Worm (Caenorhabditis elegans) whole organism, young adult: ENCODE data around the gene nhr-19.
A peak's percentile ranks its signal among the peaks of the same experiment; 100 is the strongest.

Experiments
- B0019.2 ChIP-seq: fragments of 200-800 bp; sonication (Bioruptor generic); conservative IDR thresholded peaks from 2 replicates; pipeline ENCODE4 v1.3.6; 2022; ENCODE audit warnings: missing genetic modification reagents, missing genetic modification characterization, missing compliant biosample characterization
- B0035.1 ChIP-seq: sonication (generic microtip); optimal IDR thresholded peaks from 2 replicates; lab custom pipeline; 2016; ENCODE audit warnings: missing genetic modification characterization, mild to moderate bottlenecking, missing compliant biosample characterization, missing genotype, missing genetic modification reagents
- B0261.1 ChIP-seq: sonication (generic microtip); optimal IDR thresholded peaks from 2 replicates; lab custom pipeline; 2016; ENCODE audit warnings: mild to moderate bottlenecking, missing genetic modification characterization, moderate library complexity, missing compliant biosample characterization
- F33H1.4 ChIP-seq: fragments of 200-800 bp; sonication (Bioruptor generic); IDR thresholded peaks from 2 replicates; pipeline ENCODE4 v1.3.6; 2022; ENCODE audit warnings: missing genetic modification reagents, missing genetic modification characterization, missing compliant biosample characterization
- F37B4.10 ChIP-seq: fragments of 200-800 bp; sonication (Bioruptor generic); IDR thresholded peaks from 2 replicates; pipeline ENCODE4 v1.3.6; 2022; ENCODE audit warnings: missing genetic modification characterization, missing compliant biosample characterization
- F39B2.1 ChIP-seq: fragments of 200-800 bp; sonication (Bioruptor generic); IDR thresholded peaks from 2 replicates; pipeline ENCODE4 v1.3.6; 2022; ENCODE audit warnings: missing genetic modification reagents, missing genetic modification characterization, missing compliant biosample characterization
- F52B5.7 ChIP-seq: sonication (generic microtip); optimal IDR thresholded peaks from 2 replicates; lab custom pipeline; 2016; ENCODE audit warnings: mild to moderate bottlenecking, missing genetic modification characterization, missing compliant biosample characterization
- F57A8.1 ChIP-seq: fragments of 200-800 bp; sonication (Bioruptor generic); optimal IDR thresholded peaks from 2 replicates; lab custom pipeline; 2018; ENCODE audit warnings: mild to moderate bottlenecking, missing genetic modification characterization, moderate library complexity, missing compliant biosample characterization
- F57C9.4 ChIP-seq: sonication (generic microtip); optimal IDR thresholded peaks from 2 replicates; lab custom pipeline; 2017; ENCODE audit warnings: mild to moderate bottlenecking, missing genetic modification characterization, missing compliant biosample characterization
- Y67H2A.10 ChIP-seq: fragments of 200-800 bp; sonication (Bioruptor generic); conservative IDR thresholded peaks from 2 replicates; pipeline ENCODE4 v1.3.6; 2022; ENCODE audit warnings: missing genetic modification reagents, missing genetic modification characterization, missing compliant biosample characterization
- ZK185.1 ChIP-seq: sonication (generic microtip); optimal IDR thresholded peaks from 2 replicates; lab custom pipeline; 2016; ENCODE audit warnings: mild to moderate bottlenecking, missing genetic modification characterization, missing compliant biosample characterization; ENCODE audit not compliant: poor library complexity, severe bottlenecking
- akir-1 ChIP-seq: fragments of 200-800 bp; sonication (Bioruptor generic); optimal IDR thresholded peaks from 2 replicates; lab custom pipeline; 2018; ENCODE audit warnings: mild to moderate bottlenecking, missing genetic modification characterization, moderate library complexity, missing compliant biosample characterization
- aptf-3 ChIP-seq: fragments of 200-800 bp; sonication (Bioruptor generic); IDR thresholded peaks from 2 replicates; pipeline ENCODE4 v1.3.6; 2022; ENCODE audit warnings: missing genetic modification characterization, missing compliant biosample characterization
- attf-3 ChIP-seq: fragments of 200-800 bp; sonication (Bioruptor generic); conservative IDR thresholded peaks from 2 replicates; pipeline ENCODE4 v1.3.6; 2022; ENCODE audit warnings: missing genetic modification reagents, missing genetic modification characterization, missing compliant biosample characterization
- ccch-3 ChIP-seq: fragments of 200-800 bp; sonication (Bioruptor generic); optimal IDR thresholded peaks from 2 replicates; lab custom pipeline; 2018; ENCODE audit warnings: mild to moderate bottlenecking, missing genetic modification characterization, missing compliant biosample characterization
- cebp-1 ChIP-seq, 2 experiments: fragments of 200-800 bp in 1 of 2; sonication (Bioruptor generic) in 1 of 2; sonication (generic microtip) in 1 of 2; IDR thresholded peaks in 1 of 2; optimal IDR thresholded peaks in 1 of 2; 2 replicates each; pipeline versions ENCODE4 v1.3.6 to Lab custom; 2017 to 2022; ENCODE audit warnings: missing compliant biosample characterization in 2 of 2, missing genetic modification characterization in 2 of 2, mild to moderate bottlenecking in 1 of 2, missing genetic modification reagents in 1 of 2, moderate library complexity in 1 of 2
- cebp-2 ChIP-seq: fragments of 200-800 bp; sonication (Bioruptor generic); IDR thresholded peaks from 2 replicates; pipeline ENCODE4 v1.3.6; 2022; ENCODE audit warnings: missing genetic modification characterization, missing compliant biosample characterization
- ceh-27 ChIP-seq: fragments of 200-800 bp; sonication (Bioruptor generic); optimal IDR thresholded peaks from 2 replicates; lab custom pipeline; 2018; ENCODE audit warnings: mild to moderate bottlenecking, missing genetic modification characterization, moderate library complexity, missing compliant biosample characterization
- dox-1 ChIP-seq: fragments of 200-800 bp; sonication (Bioruptor generic); IDR thresholded peaks from 2 replicates; pipeline ENCODE4 v1.3.6; 2022; ENCODE audit warnings: missing genetic modification reagents, missing genetic modification characterization, missing compliant biosample characterization
- efl-1 ChIP-seq: fragments of 150-350 bp; optimal IDR thresholded peaks from 2 replicates; lab custom pipeline; 2014; ENCODE audit warnings: missing biosample characterization, missing genetic modification reagents, missing genetic modification characterization
- egl-44 ChIP-seq: fragments of 200-800 bp; sonication (Bioruptor generic); IDR thresholded peaks from 2 replicates; pipeline ENCODE4 v1.3.6; 2022; ENCODE audit warnings: missing genetic modification reagents, missing genetic modification characterization, missing compliant biosample characterization
- egrh-3 ChIP-seq: fragments of 200-800 bp; sonication (Bioruptor generic); IDR thresholded peaks from 2 replicates; pipeline ENCODE4 v1.3.6; 2022; ENCODE audit warnings: missing genetic modification reagents, missing genetic modification characterization, missing compliant biosample characterization
- ets-4 ChIP-seq: fragments of 200-800 bp; sonication (Bioruptor generic); optimal IDR thresholded peaks from 2 replicates; lab custom pipeline; 2018; ENCODE audit warnings: mild to moderate bottlenecking, missing genetic modification characterization, missing compliant biosample characterization
- gei-17 ChIP-seq: fragments of 200-800 bp; sonication (Bioruptor generic); optimal IDR thresholded peaks from 2 replicates; lab custom pipeline; 2018; ENCODE audit warnings: mild to moderate bottlenecking, missing genetic modification characterization, missing compliant biosample characterization
- hmg-1.2 ChIP-seq: fragments of 200-800 bp; sonication (Bioruptor generic); IDR thresholded peaks from 2 replicates; pipeline ENCODE4 v1.3.6; 2022; ENCODE audit warnings: missing genetic modification reagents, missing genetic modification characterization, missing compliant biosample characterization
- hmg-20 ChIP-seq: fragments of 200-800 bp; sonication (Bioruptor generic); IDR thresholded peaks from 2 replicates; pipeline ENCODE4 v1.3.6; 2022; ENCODE audit warnings: missing genetic modification reagents, missing genetic modification characterization, missing compliant biosample characterization
- lin-54 ChIP-seq: fragments of 200-800 bp; sonication (Bioruptor generic); optimal IDR thresholded peaks from 2 replicates; lab custom pipeline; 2018; ENCODE audit warnings: mild to moderate bottlenecking, missing genetic modification characterization, missing compliant biosample characterization
- lsl-1 ChIP-seq: fragments of 200-800 bp; sonication (Bioruptor generic); optimal IDR thresholded peaks from 2 replicates; lab custom pipeline; 2018; ENCODE audit warnings: mild to moderate bottlenecking, missing genetic modification characterization, moderate library complexity, missing compliant biosample characterization
- madf-3 ChIP-seq: fragments of 200-800 bp; sonication (Bioruptor generic); IDR thresholded peaks from 2 replicates; pipeline ENCODE4 v1.3.6; 2022; ENCODE audit warnings: missing genetic modification reagents, missing genetic modification characterization, missing compliant biosample characterization
- madf-6 ChIP-seq: fragments of 200-800 bp; sonication (Bioruptor generic); IDR thresholded peaks from 2 replicates; pipeline ENCODE4 v1.3.6; 2022; ENCODE audit warnings: missing genetic modification reagents, missing genetic modification characterization, missing compliant biosample characterization
- mcd-1 ChIP-seq: fragments of 200-800 bp; sonication (Bioruptor generic); IDR thresholded peaks from 2 replicates; pipeline ENCODE4 v1.3.6; 2022; ENCODE audit warnings: missing genetic modification reagents, missing genetic modification characterization, missing compliant biosample characterization
- nhr-179 ChIP-seq: sonication (generic microtip); optimal IDR thresholded peaks from 2 replicates; lab custom pipeline; 2016; ENCODE audit warnings: mild to moderate bottlenecking, missing genetic modification characterization, missing compliant biosample characterization
- rcor-1 ChIP-seq: fragments of 200-800 bp; sonication (Bioruptor generic); IDR thresholded peaks from 2 replicates; pipeline ENCODE4 v1.3.6; 2022; ENCODE audit warnings: missing genetic modification reagents, missing genetic modification characterization, missing compliant biosample characterization
- rec-8 ChIP-seq, 2 experiments: sonication (generic microtip); optimal IDR thresholded peaks; 2 replicates each; lab custom pipeline; 2016; ENCODE audit warnings: mild to moderate bottlenecking in 2 of 2, missing genetic modification characterization in 2 of 2, missing genetic modification reagents in 2 of 2, missing genotype in 2 of 2, missing biosample characterization in 1 of 2, missing compliant biosample characterization in 1 of 2, moderate library complexity in 1 of 2
- repo-1 ChIP-seq: sonication (generic microtip); optimal IDR thresholded peaks from 2 replicates; lab custom pipeline; 2017; ENCODE audit warnings: mild to moderate bottlenecking, missing genetic modification characterization, missing compliant biosample characterization
- snpc-4 ChIP-seq, 5 experiments: fragments of 150-350 bp in 1 of 5; sonication (generic microtip) in 4 of 5; optimal IDR thresholded peaks; 2 replicates each; lab custom pipeline; 2014 to 2018; ENCODE audit warnings: missing genetic modification characterization in 5 of 5, missing biosample characterization in 3 of 5, antibody characterized with exemption in 2 of 5, mild to moderate bottlenecking in 2 of 5, missing compliant biosample characterization in 2 of 5, missing genotype in 2 of 5, moderate library complexity in 2 of 5, missing genetic modification reagents in 1 of 5
- somi-1 ChIP-seq: fragments of 200-800 bp; sonication (Bioruptor generic); optimal IDR thresholded peaks from 2 replicates; lab custom pipeline; 2018; ENCODE audit warnings: mild to moderate bottlenecking, missing genetic modification characterization, missing compliant biosample characterization
- tbp1 ChIP-seq: fragments of 200-800 bp; sonication (Bioruptor generic); optimal IDR thresholded peaks from 2 replicates; lab custom pipeline; 2018; ENCODE audit warnings: mild to moderate bottlenecking, missing genetic modification characterization, missing compliant biosample characterization
- tbx-9 ChIP-seq: sonication (generic microtip); optimal IDR thresholded peaks from 2 replicates; lab custom pipeline; 2016; ENCODE audit warnings: borderline replicate concordance, missing genetic modification characterization, inconsistent platforms, missing compliant biosample characterization
- unc-130 ChIP-seq: sonication (generic microtip); optimal IDR thresholded peaks from 2 replicates; lab custom pipeline; 2016; ENCODE audit warnings: missing genetic modification reagents, missing genetic modification characterization, missing compliant biosample characterization
- ztf-26 ChIP-seq: sonication (generic microtip); optimal IDR thresholded peaks from 2 replicates; lab custom pipeline; 2017; ENCODE audit warnings: missing genetic modification characterization, missing compliant biosample characterization

The nhr-19 gene

ce11 chrII:9596401-9596800 is 8.9 kb downstream of the nhr-19 start, which contains the start of gene E02H1.6:
Gene E02H1.6, plus strand, starts transcription at chrII:9596701.
- TF ChIP-seq ets-4 (GFP tag; lab: Kevin White, UChicago) (no peak), nhr-179 (tag; lab: Kevin White, UChicago) (no peak)

DNA sequence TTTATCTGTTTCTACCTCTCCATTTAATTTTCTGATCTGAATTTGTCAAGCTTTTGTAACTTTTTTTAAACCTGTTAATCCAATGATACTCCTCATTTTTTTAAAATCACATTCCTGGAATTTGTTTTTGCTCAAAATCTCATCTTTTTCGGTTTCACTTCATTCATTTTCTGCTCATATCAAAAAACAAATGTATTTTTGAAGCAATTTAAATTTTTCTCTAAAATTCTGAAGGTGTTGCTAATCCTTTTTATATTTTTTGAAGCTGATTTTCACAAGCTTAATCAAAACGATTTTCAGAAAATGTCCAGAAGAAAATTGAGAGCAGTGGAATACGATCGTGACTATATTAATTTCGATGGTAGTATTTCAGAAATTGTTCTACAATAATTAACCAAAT is 10.4 kb downstream of the nhr-19 start, which contains the start of gene E02H1.5:
Gene E02H1.5, plus strand, starts transcription at position 301 of the 400 bp plus-strand sequence.
- TF ChIP-seq B0261.1 (tag; lab: Kevin White, UChicago) (no peak), F57A8.1 (no peak), hmg-1.2 (GFP tag; lab: Robert Waterston, UW) (0 out of 2 replicates have a peak, but pooled peaks have one; percentile 4), F37B4.10 (GFP tag; lab: Robert Waterston, UW) (no peak)

ce11 chrII:9592737-9593136 is 12.6 kb downstream of the nhr-19 start, which contains the start of gene parp-2:
Gene parp-2, plus strand, starts transcription at chrII:9593037.
- TF ChIP-seq akir-1 (GFP tag; lab: Kevin White, UChicago): no peak
- TF ChIP-seq F39B2.1: no peak
- no peak for TF ChIP-seq ztf-26 (tag; lab: Kevin White, UChicago)
- TF ChIP-seq tbx-9 (tag; lab: Kevin White, UChicago): no peak
- no peak for TF ChIP-seq egrh-3 (GFP tag; lab: Robert Waterston, UW)
- no peak for TF ChIP-seq gei-17 (GFP tag; lab: Kevin White, UChicago)
- TF ChIP-seq F57C9.4: no peak
- TF ChIP-seq ZK185.1 (tag; lab: Kevin White, UChicago): no peak

DNA sequence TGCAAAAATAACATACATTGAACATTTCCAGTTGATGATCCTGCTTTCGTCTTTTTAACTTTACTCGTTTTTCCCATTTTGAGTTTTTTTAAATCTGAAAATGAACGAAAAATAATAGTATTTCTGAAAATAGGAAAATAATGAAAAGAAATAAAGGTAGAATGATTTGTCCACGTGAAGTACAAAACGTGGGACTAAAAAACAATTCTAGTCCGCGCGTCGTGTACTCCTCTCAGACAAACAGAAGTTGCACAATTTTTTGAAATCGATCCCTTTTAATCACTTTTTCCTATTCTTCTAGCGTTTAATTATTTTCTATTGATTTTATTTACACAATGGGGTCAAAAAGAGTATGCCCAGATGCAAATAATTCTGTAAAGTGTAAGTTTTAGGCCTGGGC is 14.3 kb downstream of the nhr-19 start, which contains the start of the genes E02H1.1 and tag-124:
Gene E02H1.1, minus strand, starts transcription at position 94 of the 400 bp plus-strand sequence.
Gene tag-124, plus strand, starts transcription at position 222 of the 400 bp plus-strand sequence.
- no peak for TF ChIP-seq somi-1 (GFP tag; lab: Kevin White, UChicago)
- peak; percentile 27 for TF ChIP-seq lsl-1 (GFP tag; lab: Kevin White, UChicago)
- 0 out of 2 replicates have a peak, but pooled peaks have one; percentile 49 for TF ChIP-seq madf-3 (GFP tag; lab: Robert Waterston, UW)
- peak; percentile 59 for TF ChIP-seq attf-3 (GFP tag; lab: Robert Waterston, UW)
- peak; percentile 62 for TF ChIP-seq rcor-1 (GFP tag; lab: Robert Waterston, UW)
- TF ChIP-seq F33H1.4 (GFP tag; lab: Robert Waterston, UW): peak; percentile 57
- TF ChIP-seq dox-1 (GFP tag; lab: Robert Waterston, UW): peak; percentile 37; the same call in 1 of the 2 replicates
- peak; percentile 21 for TF ChIP-seq tbp1 (GFP tag; lab: Kevin White, UChicago)
- TF ChIP-seq efl-1 (GFP tag; lab: Kevin White, UChicago): no peak
- peak; percentile 93 for TF ChIP-seq ZK185.1 (tag; lab: Kevin White, UChicago)
- TF ChIP-seq mcd-1 (GFP tag; lab: Robert Waterston, UW): peak; percentile 63; the same call in 1 of the 2 replicates
- peak; percentile 5 for TF ChIP-seq ccch-3 (GFP tag; lab: Kevin White, UChicago)
- no peak for TF ChIP-seq snpc-4 (GFP tag; optimal IDR thresholded peaks at IDR 0.05; lab: Kevin White, UChicago)
- TF ChIP-seq snpc-4 (tag; optimal IDR thresholded peaks at IDR 0.05; lab: Kevin White, UChicago): peak in 2 of 4 experiments; percentile 22 to 29
- peak; percentile 69 for TF ChIP-seq ceh-27
- no peak for TF ChIP-seq Y67H2A.10 (GFP tag; lab: Robert Waterston, UW)
- no peak for TF ChIP-seq hmg-20 (GFP tag; lab: Robert Waterston, UW)
- TF ChIP-seq madf-6 (GFP tag; lab: Robert Waterston, UW): peak; percentile 70; the same call in 1 of the 2 replicates
- no peak for TF ChIP-seq F52B5.7 (tag; lab: Kevin White, UChicago)
- TF ChIP-seq B0035.1 (tag; lab: Kevin White, UChicago): no peak
- no peak for TF ChIP-seq F57A8.1
- TF ChIP-seq B0019.2 (GFP tag; lab: Robert Waterston, UW): no peak
- TF ChIP-seq unc-130 (GFP tag; lab: Kevin White, UChicago): peak; percentile 82
- TF ChIP-seq repo-1 (tag; lab: Kevin White, UChicago): no peak
- TF ChIP-seq rec-8 (tag; optimal IDR thresholded peaks at IDR 0.05; lab: Kevin White, UChicago): peak in 1 of 2 experiments; percentile 68
- TF ChIP-seq lin-54 (GFP tag; lab: Kevin White, UChicago): peak; percentile 35
- no peak for TF ChIP-seq nhr-179 (tag; lab: Kevin White, UChicago)
- TF ChIP-seq cebp-1 (GFP tag; IDR thresholded peaks at IDR 0.05; lab: Robert Waterston, UW): no peak
- peak; percentile 58 for TF ChIP-seq cebp-1 (tag; optimal IDR thresholded peaks at IDR 0.05; lab: Kevin White, UChicago)
- TF ChIP-seq egl-44 (GFP tag; lab: Robert Waterston, UW): no peak
- no peak for TF ChIP-seq aptf-3 (GFP tag; lab: Robert Waterston, UW)
- no peak for TF ChIP-seq cebp-2
